Fruit fly (Drosophila melanogaster) whole organism, adult: ENCODE measurements around the gene Rcd4.

ENCODE experiments used
- CG12768 ChIP-seq: fragments of 200-800 bp; sonication (Bioruptor generic); optimal IDR thresholded peaks from 2 replicates; lab custom pipeline; 2017; ENCODE audit warnings: missing biosample characterization, missing genetic modification characterization, mild to moderate bottlenecking, moderate library complexity, missing genetic modification reagents
- CG1620 ChIP-seq: fragments of 200-800 bp; sonication (Bioruptor generic); optimal IDR thresholded peaks from 2 replicates; lab custom pipeline; 2016; ENCODE audit warnings: missing biosample characterization, missing genetic modification characterization
- CG7045 ChIP-seq: fragments of 200-800 bp; sonication (Bioruptor generic); optimal IDR thresholded peaks from 2 replicates; lab custom pipeline; 2017; ENCODE audit warnings: missing biosample characterization, mild to moderate bottlenecking, missing genetic modification characterization
- Crg-1 ChIP-seq: fragments of 200-800 bp; sonication (Bioruptor generic); optimal IDR thresholded peaks from 2 replicates; lab custom pipeline; 2016; ENCODE audit warnings: missing biosample characterization, missing genetic modification characterization
- cic ChIP-seq: fragments of 200-800 bp; sonication (Bioruptor generic); optimal IDR thresholded peaks from 2 replicates; lab custom pipeline; 2017; ENCODE audit warnings: missing biosample characterization, mild to moderate bottlenecking, missing genetic modification characterization, moderate library complexity

DNA sequence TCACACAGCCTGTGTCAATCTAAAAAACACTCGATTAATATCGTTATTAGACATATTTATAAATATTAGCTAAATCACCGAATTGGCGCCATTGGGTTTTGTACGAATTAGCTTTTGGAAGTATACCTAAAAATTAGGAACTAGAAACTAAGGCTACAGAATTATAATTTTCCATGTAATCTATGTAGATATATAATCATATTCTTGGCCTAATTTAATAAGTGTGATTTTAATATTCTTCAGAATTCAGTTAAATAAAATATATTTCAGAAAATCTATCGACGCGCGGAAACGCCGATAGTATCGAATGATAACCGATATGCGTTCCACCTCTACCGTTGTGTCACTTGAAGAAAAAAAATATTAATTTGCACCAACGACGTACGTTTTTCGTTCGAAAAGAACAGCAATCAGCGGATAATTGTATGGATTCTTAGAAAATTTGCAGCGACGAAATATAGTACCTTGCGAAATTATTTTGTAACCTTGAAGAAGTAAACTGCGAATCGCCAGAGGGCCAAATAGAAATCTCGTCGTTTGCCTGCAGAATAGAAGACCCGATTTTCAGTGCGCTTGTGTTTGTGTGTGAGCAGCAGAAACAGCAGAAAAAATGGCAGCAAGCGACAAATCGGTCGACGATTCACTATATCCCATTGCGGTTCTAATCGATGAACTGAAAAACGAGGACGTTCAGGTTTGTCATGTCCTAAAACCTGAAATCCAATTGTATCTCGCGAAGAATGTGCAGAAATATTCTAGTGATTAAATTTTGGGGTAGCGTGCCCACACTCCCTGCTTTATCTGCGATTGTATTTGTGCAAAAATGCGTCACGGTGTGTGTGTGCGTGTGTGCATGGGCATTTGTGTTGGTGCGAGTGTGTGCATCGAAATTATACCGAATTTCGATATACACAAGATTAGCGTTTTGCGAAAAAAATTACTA lies 16.7 kb upstream of the Rcd4 start, which contains the start of gene Pp2A-29B:
- TF ChIP-seq Crg-1 = peak; percentile 72
- TF ChIP-seq CG7045 = no peak
- peak; percentile 60 for TF ChIP-seq CG1620 (GFP tag; lab: Kevin White, UChicago)
- TF ChIP-seq CG12768 (GFP tag; lab: Kevin White, UChicago) = no peak
- TF ChIP-seq cic = peak; percentile 70
